Worm (Caenorhabditis elegans) whole organism, mixed stage, embryonic: ENCODE measurements around the gene acox-1.5.

Experiments
- ces-1 ChIP-seq: fragments of 150-350 bp; optimal IDR thresholded peaks from 2 replicates; lab custom pipeline; 2014; ENCODE audit warnings: missing biosample characterization, missing genetic modification reagents, missing genetic modification characterization
- lin-32 ChIP-seq: fragments of 200-800 bp; sonication (Bioruptor generic); optimal IDR thresholded peaks from 2 replicates; lab custom pipeline; 2018; ENCODE audit warnings: mild to moderate bottlenecking, missing genetic modification characterization, missing compliant biosample characterization
- unc-39 ChIP-seq: fragments of 150-350 bp; optimal IDR thresholded peaks from 2 replicates; lab custom pipeline; 2014; ENCODE audit warnings: missing biosample characterization, missing genetic modification characterization

DNA sequence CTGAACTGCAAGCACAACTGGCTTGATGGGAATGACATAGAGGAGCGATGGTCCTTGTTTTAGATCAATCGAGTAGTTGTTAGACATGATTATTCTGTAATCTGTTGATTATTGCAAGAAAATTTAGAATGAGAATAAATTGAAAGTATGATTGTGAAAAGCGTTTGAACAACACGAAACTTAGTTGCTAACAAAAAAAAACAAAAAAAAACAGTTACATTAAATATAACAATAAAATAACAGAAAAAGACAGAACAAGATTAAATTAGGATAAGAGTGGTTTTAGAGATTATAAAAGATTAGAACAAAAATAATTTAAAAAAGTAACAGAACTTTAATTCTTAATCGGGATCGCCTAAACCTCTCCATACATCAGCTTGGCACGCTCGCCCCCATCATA lies 28.8 kb downstream of the acox-1.5 start, which contains the start of gene C48B4.9:
- TF ChIP-seq lin-32 (GFP tag; lab: Kevin White, UChicago), result no peak
- TF ChIP-seq unc-39, result no peak
- no peak for TF ChIP-seq ces-1
